Fruit fly (Drosophila melanogaster) whole organism: Measurements from ENCODE around the gene NimB5.

Experiments
- Dll ChIP-seq: fragments of >200 bp; optimal IDR thresholded peaks from 2 replicates; lab custom pipeline; 2017
- usp ChIP-seq: fragments of >200 bp; optimal IDR thresholded peaks from 2 replicates; lab custom pipeline; 2017; ENCODE audit warnings: missing biosample characterization, missing genetic modification characterization, mixed read lengths

DNA sequence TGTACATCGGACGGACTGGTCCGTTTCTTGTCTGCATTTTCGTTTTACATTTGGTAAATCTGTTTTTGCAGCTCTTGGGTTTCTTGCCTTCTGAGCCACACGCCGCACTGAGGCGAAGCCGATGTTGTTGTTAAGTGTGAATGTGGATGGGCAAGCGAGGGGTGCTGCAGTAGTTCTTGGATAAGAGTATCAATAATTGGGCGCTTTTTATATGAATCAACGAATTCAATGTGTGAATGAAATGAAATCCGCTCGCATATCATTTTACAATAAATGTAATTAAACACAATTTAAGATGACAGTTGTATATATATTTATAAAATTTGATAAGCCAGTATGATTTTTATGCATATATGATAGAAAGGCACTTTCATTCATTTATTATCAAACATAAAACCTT lies 41.5 kb upstream of the NimB5 start:
- TF ChIP-seq Dll (no peak), usp (no peak)
